Worm (Caenorhabditis elegans) whole organism, early embryonic: ENCODE data around the gene aqp-10.

ENCODE experiments used
- F13C5.2 ChIP-seq: sonication (generic microtip); optimal IDR thresholded peaks from 2 replicates; lab custom pipeline; 2017; ENCODE audit warnings: mild to moderate bottlenecking, missing genetic modification characterization, inconsistent platforms, missing compliant biosample characterization
- ama-1 ChIP-seq: fragments of 150-350 bp; optimal IDR thresholded peaks from 2 replicates; lab custom pipeline; 2014
- ceh-13 ChIP-seq: fragments of 200-800 bp; sonication (Bioruptor generic); optimal IDR thresholded peaks from 2 replicates; lab custom pipeline; 2018; ENCODE audit warnings: mild to moderate bottlenecking, missing genetic modification characterization, missing compliant biosample characterization
- flt-1 ChIP-seq: fragments of 200-800 bp; sonication (Bioruptor generic); IDR thresholded peaks from 2 replicates; pipeline ENCODE4 v1.3.6; 2022; ENCODE audit warnings: missing genetic modification characterization, missing compliant biosample characterization
- hmbx-1 ChIP-seq: sonication (generic microtip); optimal IDR thresholded peaks from 2 replicates; lab custom pipeline; 2016; ENCODE audit warnings: mild to moderate bottlenecking, missing genetic modification characterization, missing compliant biosample characterization

DNA sequence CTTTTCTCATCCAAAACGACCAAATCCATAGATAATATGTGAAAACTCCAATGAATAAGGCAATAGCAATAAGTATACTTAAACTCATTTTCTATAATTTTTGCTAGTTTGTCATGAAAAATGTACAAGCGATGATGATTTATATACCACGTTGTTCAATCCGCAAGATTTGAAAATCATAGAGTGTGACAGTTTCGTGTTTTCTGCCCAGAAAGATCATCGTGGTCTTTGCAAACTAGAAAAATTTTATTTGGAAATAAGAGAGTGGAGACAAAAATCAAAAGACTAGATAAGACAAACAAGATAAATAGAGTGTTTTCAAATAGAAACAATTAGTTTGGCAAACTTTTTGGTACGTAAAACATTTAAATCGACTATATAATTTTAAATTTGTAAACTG is 23.6 kb upstream of the aqp-10 start, which contains the start of gene cyp-13A3:
- TF ChIP-seq hmbx-1 (no peak), ama-1 (lab: Kevin White, UChicago) (no peak), flt-1 (GFP tag; lab: Robert Waterston, UW) (no peak), ceh-13 (GFP tag; lab: Kevin White, UChicago) (no peak), F13C5.2 (tag; lab: Kevin White, UChicago) (no peak)
